Worm (Caenorhabditis elegans): Measurements from ENCODE around the gene F23B12.7.

F23B12.7 gene

DNA sequence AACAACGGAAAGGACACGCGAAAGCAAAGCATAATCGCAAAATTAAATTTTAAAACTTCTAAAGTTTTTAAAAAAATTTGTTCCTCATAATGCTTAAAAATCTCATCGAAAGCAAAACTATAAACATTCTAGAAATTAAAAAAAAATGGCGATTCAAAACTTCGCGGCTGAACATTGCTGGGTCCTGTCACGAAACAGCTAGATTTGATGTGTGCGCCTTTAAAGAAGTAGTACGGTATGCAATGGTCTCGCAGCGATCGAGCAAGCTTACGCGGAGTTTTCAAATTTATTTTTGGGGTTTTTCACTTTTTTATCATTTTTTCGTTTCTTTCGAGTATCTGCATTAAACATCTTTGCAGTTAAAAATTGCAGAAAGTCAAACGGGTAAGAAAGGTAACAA, 7.6 kb downstream of the F23B12.7 start, which contains the start of gene coh-3 (continued):
- TF ChIP-seq B0336.3 (GFP tag; IDR thresholded peaks at IDR 0.05) = peak; percentile 53; the same call in 1 of the 2 replicates
- no peak for TF ChIP-seq ccch-3 (GFP tag; optimal IDR thresholded peaks at IDR 0.05)
- TF ChIP-seq mel-28 (tag; optimal IDR thresholded peaks at IDR 0.05; ENCODE audit: borderline replicate concordance) = no peak
- no peak for TF ChIP-seq F39B2.1 (GFP tag; IDR thresholded peaks at IDR 0.05)
- TF ChIP-seq K12H6.12 (tag; optimal IDR thresholded peaks at IDR 0.05) = no peak
- peak; percentile 65 for TF ChIP-seq F23B12.7 (tag; optimal IDR thresholded peaks at IDR 0.05; ENCODE audit: insufficient read depth)
- no peak for TF ChIP-seq lin-26 (GFP tag; IDR thresholded peaks at IDR 0.05)
- TF ChIP-seq fkh-3 (tag; optimal IDR thresholded peaks at IDR 0.05) = no peak
- TF ChIP-seq ztf-6 (GFP tag; IDR thresholded peaks at IDR 0.05) = no peak
- no peak for TF ChIP-seq nhr-179 (tag; optimal IDR thresholded peaks at IDR 0.05)
- no peak for TF ChIP-seq nfya-1 (tag; optimal IDR thresholded peaks at IDR 0.05; ENCODE audit: borderline replicate concordance, insufficient read depth)
- peak; percentile 99 for TF ChIP-seq xnd-1 (tag; optimal IDR thresholded peaks at IDR 0.05)
- TF ChIP-seq ztf-3 (GFP tag; optimal IDR thresholded peaks at IDR 0.05) = no peak
- TF ChIP-seq bed-2 (GFP tag; IDR thresholded peaks at IDR 0.05) = no peak
- no peak for TF ChIP-seq lag-1 (GFP tag; IDR thresholded peaks at IDR 0.05)
- TF ChIP-seq ekl-4 (GFP tag; IDR thresholded peaks at IDR 0.05) = peak; percentile 88
- TF ChIP-seq die-1 (tag; optimal IDR thresholded peaks at IDR 0.05) = no peak
- TF ChIP-seq nhr-90 (tag; optimal IDR thresholded peaks at IDR 0.05) = no peak
- no peak for TF ChIP-seq lin-40 (tag; optimal IDR thresholded peaks at IDR 0.05)
- TF ChIP-seq chd-7 (tag; optimal IDR thresholded peaks at IDR 0.05) = no peak
- TF ChIP-seq sptf-2 (GFP tag; optimal IDR thresholded peaks at IDR 0.05) = no peak
- TF ChIP-seq snpc-1.3 (tag; optimal IDR thresholded peaks at IDR 0.05; ENCODE audit: insufficient read depth) = peak; percentile 92
- TF ChIP-seq egrh-3 (GFP tag; IDR thresholded peaks at IDR 0.05) = no peak
- TF ChIP-seq F33H1.4 (GFP tag; IDR thresholded peaks at IDR 0.05) = peak; percentile 99
- no peak for TF ChIP-seq unc-62 (GFP tag; optimal IDR thresholded peaks at IDR 0.05)
- no peak for TF ChIP-seq F22D6.2 (tag; optimal IDR thresholded peaks at IDR 0.05)
- TF ChIP-seq hmg-20 (GFP tag; IDR thresholded peaks at IDR 0.05) = no peak
- TF ChIP-seq T07F8.4 (tag; optimal IDR thresholded peaks at IDR 0.05) = no peak
- TF ChIP-seq Y79H2A.3 (GFP tag; conservative IDR thresholded peaks at IDR 0.05) = no peak
- no peak for TF ChIP-seq akir-1 (GFP tag; optimal IDR thresholded peaks at IDR 0.05)
- no peak for TF ChIP-seq egl-44 (GFP tag; IDR thresholded peaks at IDR 0.05)
- peak; percentile 63 for TF ChIP-seq mcd-1 (GFP tag; IDR thresholded peaks at IDR 0.05)
- TF ChIP-seq lir-1 (GFP tag; conservative IDR thresholded peaks at IDR 0.05) = peak; percentile 53; the same call in 1 of the 2 replicates
- peak in 1 of 3 experiments; percentile 30 for TF ChIP-seq lin-35 (GFP tag; optimal IDR thresholded peaks at IDR 0.05)
- no peak for TF ChIP-seq K11D2.4 (GFP tag; IDR thresholded peaks at IDR 0.05)
- no peak for TF ChIP-seq zim-3 (tag; optimal IDR thresholded peaks at IDR 0.05)
- peak; percentile 78; the same call in 1 of the 2 replicates for TF ChIP-seq C17E4.6 (GFP tag; IDR thresholded peaks at IDR 0.05)
- peak; percentile 90 for TF ChIP-seq dpl-1 (GFP tag; optimal IDR thresholded peaks at IDR 0.05)
- TF ChIP-seq F55B11.4 (tag; optimal IDR thresholded peaks at IDR 0.05; ENCODE audit: borderline replicate concordance, insufficient read depth) = no peak
- TF ChIP-seq F52B5.7 (tag; optimal IDR thresholded peaks at IDR 0.05) = no peak
- no peak for TF ChIP-seq somi-1 (GFP tag; optimal IDR thresholded peaks at IDR 0.05)
- TF ChIP-seq ztf-18 (tag; optimal IDR thresholded peaks at IDR 0.05) = no peak
- no peak for TF ChIP-seq hlh-26 (GFP tag; conservative IDR thresholded peaks at IDR 0.05)
- TF ChIP-seq snpc-3.4 (tag; optimal IDR thresholded peaks at IDR 0.05) = peak; percentile 95
- TF ChIP-seq rpc-1 (optimal IDR thresholded peaks at IDR 0.05) = no peak
- TF ChIP-seq rpc-1 (tag; optimal IDR thresholded peaks at IDR 0.05) = peak; percentile 1

Measured in whole organism, young adult.